Fruit fly (Drosophila melanogaster) whole organism, prepupa: ENCODE data around the gene CG15891.
A peak's percentile ranks its signal among the peaks of the same experiment; 100 is the strongest.

ENCODE experiments used
- Blimp-1 ChIP-seq: fragments of 200-800 bp; sonication (Bioruptor generic); optimal IDR thresholded peaks from 3 replicates; lab custom pipeline; 2017; ENCODE audit warnings: missing biosample characterization, missing genetic modification characterization, mild to moderate bottlenecking, moderate library complexity, missing genetic modification reagents
- CG10631 ChIP-seq: fragments of 200-800 bp; sonication (Bioruptor generic); optimal IDR thresholded peaks from 2 replicates; lab custom pipeline; 2016; ENCODE audit warnings: missing biosample characterization, missing genetic modification characterization
- CG10669 ChIP-seq: fragments of 200-800 bp; sonication (Bioruptor generic); optimal IDR thresholded peaks from 3 replicates; lab custom pipeline; 2018; ENCODE audit warnings: missing biosample characterization, mild to moderate bottlenecking, missing genetic modification characterization, moderate library complexity
- CG11294 ChIP-seq: fragments of 200-800 bp; sonication (Bioruptor generic); IDR thresholded peaks from 2 replicates; pipeline ENCODE4 v1.3.6; 2022; ENCODE audit warnings: missing biosample characterization, missing genetic modification characterization
- CG11762 ChIP-seq: fragments of 200-800 bp; sonication (Bioruptor generic); optimal IDR thresholded peaks from 3 replicates; lab custom pipeline; 2016; ENCODE audit warnings: missing biosample characterization, missing genetic modification characterization; ENCODE audit not compliant: insufficient read depth
- CG11902 ChIP-seq: fragments of 200-800 bp; sonication (Bioruptor generic); optimal IDR thresholded peaks from 3 replicates; lab custom pipeline; 2016; ENCODE audit warnings: missing biosample characterization, missing genetic modification characterization
- CG1621 ChIP-seq: fragments of 200-800 bp; sonication (Bioruptor generic); optimal IDR thresholded peaks from 3 replicates; lab custom pipeline; 2018; ENCODE audit warnings: missing biosample characterization, mild to moderate bottlenecking, missing genetic modification characterization
- CG16779 ChIP-seq: fragments of 200-800 bp; sonication (Bioruptor generic); optimal IDR thresholded peaks from 3 replicates; lab custom pipeline; 2017; ENCODE audit warnings: missing biosample characterization, mild to moderate bottlenecking, missing genetic modification characterization
- CG31627 ChIP-seq: fragments of 200-800 bp; sonication (Bioruptor generic); optimal IDR thresholded peaks from 3 replicates; lab custom pipeline; 2016; ENCODE audit warnings: missing biosample characterization, missing genetic modification characterization
- CG32006 ChIP-seq: fragments of 200-800 bp; sonication (Bioruptor generic); optimal IDR thresholded peaks from 3 replicates; lab custom pipeline; 2017; ENCODE audit warnings: missing biosample characterization, mild to moderate bottlenecking, missing genetic modification characterization
- CG3919 ChIP-seq: fragments of 200-800 bp; sonication (Bioruptor generic); optimal IDR thresholded peaks from 3 replicates; lab custom pipeline; 2016; ENCODE audit warnings: missing biosample characterization, missing genetic modification characterization
- CG4318 ChIP-seq: fragments of 200-800 bp; sonication (Bioruptor generic); optimal IDR thresholded peaks from 3 replicates; lab custom pipeline; 2017; ENCODE audit warnings: missing biosample characterization, mild to moderate bottlenecking, missing genetic modification characterization
- CG6163 ChIP-seq: fragments of 200-800 bp; sonication (Bioruptor generic); IDR thresholded peaks from 3 replicates; pipeline ENCODE4 v1.3.6; 2022; ENCODE audit warnings: missing biosample characterization, missing genetic modification characterization
- CG6276 ChIP-seq: fragments of 200-800 bp; sonication (Bioruptor generic); optimal IDR thresholded peaks from 2 replicates; lab custom pipeline; 2017; ENCODE audit warnings: missing biosample characterization, mild to moderate bottlenecking, missing genetic modification characterization
- CG6808 ChIP-seq: fragments of 200-800 bp; sonication (Bioruptor generic); optimal IDR thresholded peaks from 3 replicates; lab custom pipeline; 2017; ENCODE audit warnings: missing biosample characterization, missing genetic modification characterization, mild to moderate bottlenecking, moderate library complexity, missing genetic modification reagents
- CG6854 ChIP-seq: fragments of 200-800 bp; sonication (Bioruptor generic); optimal IDR thresholded peaks from 2 replicates; lab custom pipeline; 2017; ENCODE audit warnings: missing biosample characterization, mild to moderate bottlenecking, missing genetic modification characterization
- CG7368 ChIP-seq: fragments of 200-800 bp; sonication (Bioruptor generic); optimal IDR thresholded peaks from 3 replicates; lab custom pipeline; 2016; ENCODE audit warnings: missing biosample characterization, missing genetic modification characterization
- CG8319 ChIP-seq: fragments of 200-800 bp; sonication (Bioruptor generic); optimal IDR thresholded peaks from 3 replicates; lab custom pipeline; 2016; ENCODE audit warnings: missing biosample characterization, missing genetic modification characterization
- CG8632 ChIP-seq: fragments of 200-800 bp; sonication (Bioruptor generic); optimal IDR thresholded peaks from 3 replicates; lab custom pipeline; 2016; ENCODE audit warnings: missing biosample characterization, missing genetic modification characterization
- CG9139 ChIP-seq: fragments of 200-800 bp; sonication (Bioruptor generic); optimal IDR thresholded peaks from 3 replicates; lab custom pipeline; 2017; ENCODE audit warnings: missing biosample characterization, mild to moderate bottlenecking, missing genetic modification characterization
- Eip75B ChIP-seq: fragments of 200-800 bp; sonication (Bioruptor generic); optimal IDR thresholded peaks from 3 replicates; lab custom pipeline; 2016; ENCODE audit warnings: missing biosample characterization, missing genetic modification characterization
- Eip78C ChIP-seq: fragments of 200-800 bp; sonication (Bioruptor generic); peaks from one replicate; lab custom pipeline; 2016; ENCODE audit warnings: missing biosample characterization, missing genetic modification characterization
- Eip93F ChIP-seq: fragments of 200-800 bp; sonication (Bioruptor generic); optimal IDR thresholded peaks from 2 replicates; lab custom pipeline; 2016; ENCODE audit warnings: missing biosample characterization, mild to moderate bottlenecking, missing genetic modification characterization
- Hr4 ChIP-seq: fragments of 200-800 bp; sonication (Bioruptor generic); optimal IDR thresholded peaks from 3 replicates; lab custom pipeline; 2016; ENCODE audit warnings: missing biosample characterization, missing genetic modification characterization
- Met ChIP-seq: fragments of 200-800 bp; sonication (Bioruptor generic); optimal IDR thresholded peaks from 3 replicates; lab custom pipeline; 2016; ENCODE audit warnings: missing biosample characterization, missing genetic modification characterization
- Smox ChIP-seq: fragments of 200-800 bp; sonication (Bioruptor generic); optimal IDR thresholded peaks from 3 replicates; lab custom pipeline; 2016; ENCODE audit warnings: missing biosample characterization, missing genetic modification characterization
- Sox102F ChIP-seq: fragments of 200-800 bp; sonication (Bioruptor generic); optimal IDR thresholded peaks from 2 replicates; lab custom pipeline; 2016; ENCODE audit warnings: missing biosample characterization, mild to moderate bottlenecking, missing genetic modification characterization
- Sox14 ChIP-seq: fragments of 200-800 bp; sonication (Bioruptor generic); optimal IDR thresholded peaks from 3 replicates; lab custom pipeline; 2016; ENCODE audit warnings: missing biosample characterization, missing genetic modification characterization
- acj6 ChIP-seq: fragments of 200-800 bp; sonication (Bioruptor generic); optimal IDR thresholded peaks from 3 replicates; lab custom pipeline; 2016; ENCODE audit warnings: missing biosample characterization, missing genetic modification characterization
- cyc ChIP-seq: fragments of 200-800 bp; sonication (Bioruptor generic); optimal IDR thresholded peaks from 3 replicates; lab custom pipeline; 2016; ENCODE audit warnings: missing biosample characterization, missing genetic modification characterization
- dac ChIP-seq: fragments of 200-800 bp; sonication (Bioruptor generic); optimal IDR thresholded peaks from 2 replicates; lab custom pipeline; 2017; ENCODE audit warnings: missing biosample characterization, mild to moderate bottlenecking, missing genetic modification characterization
- dsx ChIP-seq: fragments of 200-800 bp; optimal IDR thresholded peaks from 3 replicates; lab custom pipeline; 2019; ENCODE audit warnings: missing biosample characterization, mild to moderate bottlenecking, missing genetic modification characterization, moderate library complexity; ENCODE audit not compliant: poor library complexity, severe bottlenecking
- eg ChIP-seq: fragments of 200-800 bp; sonication (Bioruptor generic); IDR thresholded peaks from 3 replicates; pipeline ENCODE4 v1.3.6; 2022; ENCODE audit warnings: missing biosample characterization, missing genetic modification characterization
- esn ChIP-seq: fragments of 200-800 bp; sonication (Bioruptor generic); optimal IDR thresholded peaks from 2 replicates; lab custom pipeline; 2016; ENCODE audit warnings: missing biosample characterization, mild to moderate bottlenecking, missing genetic modification characterization, moderate library complexity
- fd59A ChIP-seq: fragments of 200-800 bp; sonication (Bioruptor generic); optimal IDR thresholded peaks from 2 replicates; lab custom pipeline; 2017; ENCODE audit warnings: missing biosample characterization, mild to moderate bottlenecking, missing genetic modification characterization, missing genetic modification reagents
- lz ChIP-seq: fragments of 200-800 bp; sonication (Bioruptor generic); optimal IDR thresholded peaks from 3 replicates; lab custom pipeline; 2016; ENCODE audit warnings: missing biosample characterization, missing genetic modification characterization
- net ChIP-seq: fragments of 200-800 bp; sonication (Bioruptor generic); optimal IDR thresholded peaks from 3 replicates; lab custom pipeline; 2016; ENCODE audit warnings: missing biosample characterization, missing genetic modification characterization
- pdm3 ChIP-seq: fragments of 200-800 bp; sonication (Bioruptor generic); optimal IDR thresholded peaks from 3 replicates; lab custom pipeline; 2016; ENCODE audit warnings: missing biosample characterization, missing genetic modification characterization
- spab ChIP-seq: fragments of 200-800 bp; sonication (Bioruptor generic); optimal IDR thresholded peaks from 2 replicates; lab custom pipeline; 2017; ENCODE audit warnings: missing biosample characterization, mild to moderate bottlenecking, missing genetic modification characterization, missing genetic modification reagents
- ss ChIP-seq, 2 experiments: fragments of 200-800 bp; sonication (Bioruptor generic); optimal IDR thresholded peaks; 2 replicates in 1 of 2; 3 replicates in 1 of 2; lab custom pipeline; 2017 to 2018; ENCODE audit warnings: mild to moderate bottlenecking in 2 of 2, missing biosample characterization in 2 of 2, missing genetic modification characterization in 2 of 2, moderate library complexity in 1 of 2
- topi ChIP-seq: fragments of 200-800 bp; sonication (Bioruptor generic); optimal IDR thresholded peaks from 3 replicates; lab custom pipeline; 2016; ENCODE audit warnings: missing biosample characterization, missing genetic modification characterization

The CG15891 gene

DNA sequence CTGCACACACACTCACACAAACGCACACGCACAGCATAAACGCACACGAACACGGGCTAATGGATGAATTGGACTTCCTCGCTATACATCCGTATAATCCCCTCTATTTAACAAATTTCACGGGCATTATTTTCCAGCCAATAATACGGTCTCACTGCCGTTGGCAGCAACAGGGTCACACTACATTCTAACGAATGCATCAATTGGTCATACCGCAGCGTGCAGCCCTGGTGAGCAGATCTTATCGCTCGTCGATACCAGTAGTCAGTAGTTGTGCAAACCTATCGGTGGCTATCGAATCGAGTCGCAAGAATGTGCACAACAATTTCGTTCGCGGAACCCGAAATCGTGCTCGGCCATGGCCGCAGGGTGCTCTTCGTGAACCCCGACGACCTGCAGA, 7.3 kb downstream of the CG15891 start, which contains the start of the genes Top3beta and wuho:
Top3beta (minus strand) TSS at position 149 of the 400 bp plus-strand sequence.
wuho (plus strand) TSS at position 259 of the 400 bp plus-strand sequence.
- TF ChIP-seq Smox: no peak
- peak; percentile 48 for TF ChIP-seq esn (GFP tag; lab: Kevin White, UChicago)
- TF ChIP-seq CG8319 (GFP tag; lab: Kevin White, UChicago): no peak
- TF ChIP-seq Sox14 (GFP tag; lab: Kevin White, UChicago): peak; percentile 24
- TF ChIP-seq CG6808 (GFP tag; lab: Kevin White, UChicago): no peak
- peak; percentile 7 for TF ChIP-seq Eip78C (GFP tag; lab: Kevin White, UChicago)
- no peak for TF ChIP-seq CG10669
- no peak for TF ChIP-seq CG11762 (GFP tag; lab: Kevin White, UChicago)
- peak; percentile 32 for TF ChIP-seq lz (GFP tag; lab: Kevin White, UChicago)
- TF ChIP-seq CG32006: no peak
- no peak for TF ChIP-seq pdm3
- no peak for TF ChIP-seq dac (GFP tag; lab: Kevin White, UChicago)
- TF ChIP-seq eg (GFP tag; lab: Robert Waterston, UW): no peak
- peak; percentile 28 for TF ChIP-seq cyc (GFP tag; lab: Kevin White, UChicago)
- TF ChIP-seq CG6854 (GFP tag; lab: Kevin White, UChicago): no peak
- TF ChIP-seq Eip93F (GFP tag; lab: Kevin White, UChicago): no peak
- no peak for TF ChIP-seq topi (GFP tag; lab: Kevin White, UChicago)
- TF ChIP-seq CG4318 (GFP tag; lab: Kevin White, UChicago): no peak
- no peak for TF ChIP-seq CG11902
- TF ChIP-seq CG3919: no peak
- TF ChIP-seq CG7368 (GFP tag; lab: Kevin White, UChicago): no peak
- no peak for TF ChIP-seq CG10631 (GFP tag; lab: Kevin White, UChicago)
- 0 out of 3 replicates have a peak, but pooled peaks have one; percentile 29 for TF ChIP-seq CG6163 (GFP tag; lab: Robert Waterston, UW)
- TF ChIP-seq Eip75B (GFP tag; lab: Kevin White, UChicago): no peak
- TF ChIP-seq dsx (GFP tag; lab: Kevin White, UChicago): peak; percentile 49
- TF ChIP-seq Hr4: no peak
- no peak for TF ChIP-seq Met (GFP tag; lab: Kevin White, UChicago)
- peak; percentile 7 for TF ChIP-seq CG31627 (GFP tag; lab: Kevin White, UChicago)
- no peak for TF ChIP-seq CG9139 (GFP tag; lab: Kevin White, UChicago)
- no peak for TF ChIP-seq spab
- TF ChIP-seq CG1621 (tag; lab: Kevin White, UChicago): peak; percentile 98
- no peak for TF ChIP-seq ss (GFP tag; optimal IDR thresholded peaks at IDR 0.05; lab: Kevin White, UChicago)
- no peak for TF ChIP-seq fd59A (GFP tag; lab: Kevin White, UChicago)
- TF ChIP-seq CG11294 (GFP tag; lab: Robert Waterston, UW): no peak
- TF ChIP-seq Blimp-1 (GFP tag; lab: Kevin White, UChicago): no peak
- no peak for TF ChIP-seq net (GFP tag; lab: Kevin White, UChicago)
- TF ChIP-seq, all 60 proteins: peak for 9

DNA sequence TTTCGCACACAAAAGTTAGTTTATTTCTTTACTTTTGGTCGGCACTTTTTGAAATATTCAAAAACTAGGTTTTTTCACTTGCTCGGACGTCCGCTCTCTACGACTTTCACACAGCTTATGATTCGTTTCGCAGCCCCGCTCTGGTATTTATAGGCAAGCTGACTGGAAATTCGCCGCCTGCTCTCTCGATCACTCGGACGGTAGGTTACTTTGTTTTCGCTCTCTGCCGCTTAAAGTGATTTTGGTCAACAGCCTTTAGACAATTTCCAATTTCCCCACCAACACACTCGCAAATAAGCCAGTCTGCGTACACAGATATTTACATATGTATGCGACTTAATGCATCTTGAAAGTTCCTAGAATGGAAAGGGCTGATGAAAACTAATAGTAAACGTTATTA, 11.7 kb downstream of the CG15891 start, which contains the start of gene CG11700:
CG11700 (minus strand) TSS at position 106 of the 400 bp plus-strand sequence.
- TF ChIP-seq eg (GFP tag; lab: Robert Waterston, UW) (no peak), dac (GFP tag; lab: Kevin White, UChicago) (no peak), CG16779 (no peak), CG6854 (GFP tag; lab: Kevin White, UChicago) (peak; percentile 14), Sox14 (GFP tag; lab: Kevin White, UChicago) (no peak), dsx (GFP tag; lab: Kevin White, UChicago) (peak; percentile 78), CG6276 (no peak), Hr4 (no peak), Sox102F (GFP tag; lab: Kevin White, UChicago) (no peak), topi (GFP tag; lab: Kevin White, UChicago) (no peak), CG10669 (no peak), CG11294 (GFP tag; lab: Robert Waterston, UW) (no peak), Eip78C (GFP tag; lab: Kevin White, UChicago) (peak; percentile 59), acj6 (GFP tag; lab: Kevin White, UChicago) (no peak), CG3919 (no peak), CG8632 (GFP tag; lab: Kevin White, UChicago) (no peak)
